Worm (Caenorhabditis elegans): ENCODE measurements around the gene T11F9.10.

ce11 chrV:11500980-11501379 is 14.2 kb downstream of the T11F9.10 start:
- TF ChIP-seq him-1 (tag; optimal IDR thresholded peaks at IDR 0.05), result no peak
- TF ChIP-seq W03F9.2 (tag; optimal IDR thresholded peaks at IDR 0.05), result no peak

All from whole organism, L4/young adult.